Fruit fly (Drosophila melanogaster): ENCODE results near the gene HIP.

- TF ChIP-seq CG34224 (GFP tag; IDR thresholded peaks at IDR 0.05; ENCODE audit: partially characterized antibody) (no peak), mam (GFP tag; optimal IDR thresholded peaks at IDR 0.05) (no peak), CG7745 (tag; optimal IDR thresholded peaks at IDR 0.05) (peak; percentile 37), kah (GFP tag; optimal IDR thresholded peaks at IDR 0.05) (no peak), ATbp (GFP tag; optimal IDR thresholded peaks at IDR 0.05) (no peak), CG4360 (GFP tag; IDR thresholded peaks at IDR 0.05) (peak; percentile 96)
These were observed 20.6 kb upstream of the HIP start for dm6 chrX:3778135-3778951.
